Worm (Caenorhabditis elegans) whole organism, young adult: Measurements from ENCODE around the gene mca-1.

ENCODE experiments used
- Y79H2A.3 ChIP-seq: fragments of 200-800 bp; sonication (Bioruptor generic); conservative IDR thresholded peaks from 2 replicates; pipeline ENCODE4 v1.3.6; 2022; ENCODE audit warnings: missing genetic modification reagents, missing genetic modification characterization, missing compliant biosample characterization
- akir-1 ChIP-seq: fragments of 200-800 bp; sonication (Bioruptor generic); optimal IDR thresholded peaks from 2 replicates; lab custom pipeline; 2018; ENCODE audit warnings: mild to moderate bottlenecking, missing genetic modification characterization, moderate library complexity, missing compliant biosample characterization
- ama-1 ChIP-seq, 3 experiments: fragments of 150-350 bp in 1 of 3; sonication (generic microtip) in 2 of 3; optimal IDR thresholded peaks; 2 replicates each; lab custom pipeline; 2014 to 2018; ENCODE audit warnings: missing biosample characterization in 2 of 3, missing genetic modification characterization in 2 of 3, missing genetic modification reagents in 2 of 3
- repo-1 ChIP-seq: sonication (generic microtip); optimal IDR thresholded peaks from 2 replicates; lab custom pipeline; 2017; ENCODE audit warnings: mild to moderate bottlenecking, missing genetic modification characterization, missing compliant biosample characterization

DNA sequence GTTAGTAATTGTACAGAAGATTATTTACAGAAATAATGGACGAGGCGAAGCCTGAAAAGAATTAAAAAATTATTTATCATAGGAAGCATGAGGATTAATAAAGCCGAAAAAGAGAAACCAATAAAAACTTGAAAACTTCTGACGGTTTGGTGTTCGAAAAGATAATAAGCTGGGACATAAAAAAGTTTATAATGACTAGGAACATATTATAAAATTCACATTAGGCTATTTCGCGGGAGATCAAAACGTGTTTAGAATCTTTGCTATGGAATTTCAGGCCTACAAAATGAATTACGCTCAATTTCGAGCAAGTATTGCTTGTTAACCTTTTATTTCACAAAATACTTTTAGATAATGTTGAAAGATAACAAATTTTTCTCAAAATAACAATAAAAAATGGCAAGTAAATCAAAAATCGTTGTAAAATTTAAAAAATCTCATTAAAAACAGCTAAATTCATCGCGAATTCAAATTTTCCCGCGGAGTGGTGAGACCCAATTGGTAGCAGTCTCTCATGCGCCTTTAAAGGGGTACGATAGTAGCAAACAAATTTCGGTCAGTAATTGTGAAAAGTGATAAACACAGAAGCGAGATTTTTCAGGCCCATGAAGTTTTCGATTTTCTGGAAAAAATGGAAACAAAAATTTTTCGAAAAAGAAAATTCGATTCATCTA is 45.8 kb downstream of the mca-1 start, which contains the start of gene trcs-1:
- no peak for TF ChIP-seq Y79H2A.3
- no peak for TF ChIP-seq repo-1 (tag; lab: Kevin White, UChicago)
- TF ChIP-seq ama-1 (optimal IDR thresholded peaks at IDR 0.05; lab: Kevin White, UChicago), result no peak
- no peak for TF ChIP-seq ama-1 (GFP tag; optimal IDR thresholded peaks at IDR 0.05; lab: Kevin White, UChicago)
- no peak for TF ChIP-seq akir-1 (GFP tag; lab: Kevin White, UChicago)
